Worm (Caenorhabditis elegans) whole organism, early embryonic: ENCODE measurements around the gene oac-48.

Source experiments
- F13C5.2 ChIP-seq: sonication (generic microtip); optimal IDR thresholded peaks from 2 replicates; lab custom pipeline; 2017; ENCODE audit warnings: mild to moderate bottlenecking, missing genetic modification characterization, inconsistent platforms, missing compliant biosample characterization
- aly-1 ChIP-seq: sonication (generic microtip); optimal IDR thresholded peaks from 2 replicates; lab custom pipeline; 2016; ENCODE audit warnings: missing genetic modification characterization, missing compliant biosample characterization
- ama-1 ChIP-seq: fragments of 150-350 bp; optimal IDR thresholded peaks from 2 replicates; lab custom pipeline; 2014
- ceh-13 ChIP-seq: fragments of 200-800 bp; sonication (Bioruptor generic); optimal IDR thresholded peaks from 2 replicates; lab custom pipeline; 2018; ENCODE audit warnings: mild to moderate bottlenecking, missing genetic modification characterization, missing compliant biosample characterization
- ceh-36 ChIP-seq: sonication (generic microtip); optimal IDR thresholded peaks from 2 replicates; lab custom pipeline; 2016; ENCODE audit warnings: missing genetic modification characterization, inconsistent platforms, missing compliant biosample characterization
- flt-1 ChIP-seq: fragments of 200-800 bp; sonication (Bioruptor generic); IDR thresholded peaks from 2 replicates; pipeline ENCODE4 v1.3.6; 2022; ENCODE audit warnings: missing genetic modification characterization, missing compliant biosample characterization
- hmbx-1 ChIP-seq: sonication (generic microtip); optimal IDR thresholded peaks from 2 replicates; lab custom pipeline; 2016; ENCODE audit warnings: mild to moderate bottlenecking, missing genetic modification characterization, missing compliant biosample characterization
- hmg-4 ChIP-seq: fragments of 200-800 bp; sonication (Bioruptor generic); optimal IDR thresholded peaks from 2 replicates; lab custom pipeline; 2018; ENCODE audit warnings: mild to moderate bottlenecking, missing genetic modification characterization, missing compliant biosample characterization
- pes-1 ChIP-seq: fragments of 200-800 bp; sonication (Bioruptor generic); IDR thresholded peaks from 2 replicates; pipeline ENCODE4 v1.3.6; 2022; ENCODE audit warnings: missing genetic modification reagents, missing genetic modification characterization, missing compliant biosample characterization
- scrt-1 ChIP-seq: fragments of 200-800 bp; sonication (Bioruptor generic); IDR thresholded peaks from 2 replicates; pipeline ENCODE4 v1.3.6; 2022; ENCODE audit warnings: missing genetic modification characterization, missing compliant biosample characterization
- sea-1 ChIP-seq: fragments of 200-800 bp; sonication (Bioruptor generic); conservative IDR thresholded peaks from 2 replicates; pipeline ENCODE4 v1.3.6; 2022; ENCODE audit warnings: missing genetic modification characterization, missing compliant biosample characterization
- tbx-11 ChIP-seq: fragments of 200-800 bp; sonication (Bioruptor generic); IDR thresholded peaks from 2 replicates; pipeline ENCODE4 v1.3.6; 2022; ENCODE audit warnings: missing genetic modification characterization, missing compliant biosample characterization
- tbx-37 ChIP-seq: fragments of 200-800 bp; sonication (Bioruptor generic); conservative IDR thresholded peaks from 2 replicates; pipeline ENCODE4 v1.3.6; 2022; ENCODE audit warnings: missing genetic modification reagents, missing genetic modification characterization, missing compliant biosample characterization

DNA sequence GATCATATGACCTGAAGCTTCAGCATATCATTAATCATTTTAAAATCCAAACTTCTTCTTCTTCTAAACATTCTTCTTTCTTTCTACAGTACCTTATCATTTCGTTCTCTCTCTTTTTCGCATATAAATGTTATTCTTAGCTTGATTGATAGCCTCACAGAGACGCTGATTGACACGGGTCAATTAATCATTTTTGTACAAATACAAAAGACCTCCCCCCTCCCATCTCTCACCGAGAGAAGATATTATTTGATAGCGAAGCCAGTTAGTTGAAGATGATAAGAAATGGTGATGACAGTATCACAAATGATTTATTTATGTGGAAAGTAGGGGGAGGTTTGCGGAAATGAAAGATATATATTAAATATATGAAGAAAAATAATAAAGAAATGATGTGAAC is 9.1 kb downstream of the oac-48 start:
- TF ChIP-seq pes-1 (GFP tag; lab: Robert Waterston, UW): no peak
- no peak for TF ChIP-seq ama-1 (lab: Kevin White, UChicago)
- TF ChIP-seq F13C5.2: no peak
- no peak for TF ChIP-seq ceh-36 (tag; lab: Kevin White, UChicago)
- no peak for TF ChIP-seq sea-1 (GFP tag; lab: Robert Waterston, UW)
- no peak for TF ChIP-seq flt-1 (GFP tag; lab: Robert Waterston, UW)
- TF ChIP-seq tbx-37 (GFP tag; lab: Robert Waterston, UW): no peak
- no peak for TF ChIP-seq scrt-1 (GFP tag; lab: Robert Waterston, UW)
- no peak for TF ChIP-seq ceh-13 (GFP tag; lab: Kevin White, UChicago)
- no peak for TF ChIP-seq tbx-11 (GFP tag; lab: Robert Waterston, UW)
- TF ChIP-seq hmbx-1 (tag; lab: Kevin White, UChicago): no peak
- TF ChIP-seq hmg-4: no peak
- TF ChIP-seq aly-1 (tag; lab: Kevin White, UChicago): no peak
